Worm (Caenorhabditis elegans) whole organism, L4/young adult: ENCODE data around the gene R09H3.2.

Experiments used
- W03F9.2 ChIP-seq: fragments of 150-350 bp; optimal IDR thresholded peaks from 2 replicates; lab custom pipeline; 2014; ENCODE audit warnings: missing biosample characterization, missing genetic modification characterization
- dao-5 ChIP-seq: sonication (generic microtip); optimal IDR thresholded peaks from 2 replicates; lab custom pipeline; 2016; ENCODE audit warnings: missing genotype, missing genetic modification characterization, moderate library complexity, missing compliant biosample characterization

ce11 chrX:1698476-1698875, 33.7 kb upstream of the R09H3.2 start:
- TF ChIP-seq W03F9.2 (tag; lab: Kevin White, UChicago) (no peak), dao-5 (no peak)
